Fruit fly (Drosophila melanogaster) Kc167 (cell line): ENCODE measurements around the gene MED10.

Source experiments
- Myc ChIP-seq: fragments of >200 bp; optimal IDR thresholded peaks from 2 replicates; lab custom pipeline; 2017; ENCODE audit warnings: missing external identifiers
- Sin3A ChIP-seq: fragments of >200 bp; optimal IDR thresholded peaks from 2 replicates; lab custom pipeline; 2018; ENCODE audit warnings: missing external identifiers
- h ChIP-seq: fragments of >200 bp; optimal IDR thresholded peaks from 3 replicates; lab custom pipeline; 2018; ENCODE audit warnings: missing external identifiers
- insv ChIP-seq: fragments of >200 bp; optimal IDR thresholded peaks from 3 replicates; lab custom pipeline; 2018; ENCODE audit warnings: missing external identifiers
- psq ChIP-seq: fragments of >200 bp; optimal IDR thresholded peaks from 2 replicates; lab custom pipeline; 2017; ENCODE audit warnings: missing external identifiers
- ttk ChIP-seq: sonication (Bioruptor generic); optimal IDR thresholded peaks from 2 replicates; lab custom pipeline; 2017; ENCODE audit warnings: missing external identifiers

Gene MED10

dm6 chr3L:16231857-16232256, at the start of gene MED10, which contains the start of gene PDCD-5:
Gene MED10, plus strand, starts transcription at chr3L:16232084.
Gene PDCD-5, minus strand, starts transcription at chr3L:16232038.
- TF ChIP-seq Sin3A (lab: Kevin White, UChicago) (no peak), ttk (no peak)

DNA sequence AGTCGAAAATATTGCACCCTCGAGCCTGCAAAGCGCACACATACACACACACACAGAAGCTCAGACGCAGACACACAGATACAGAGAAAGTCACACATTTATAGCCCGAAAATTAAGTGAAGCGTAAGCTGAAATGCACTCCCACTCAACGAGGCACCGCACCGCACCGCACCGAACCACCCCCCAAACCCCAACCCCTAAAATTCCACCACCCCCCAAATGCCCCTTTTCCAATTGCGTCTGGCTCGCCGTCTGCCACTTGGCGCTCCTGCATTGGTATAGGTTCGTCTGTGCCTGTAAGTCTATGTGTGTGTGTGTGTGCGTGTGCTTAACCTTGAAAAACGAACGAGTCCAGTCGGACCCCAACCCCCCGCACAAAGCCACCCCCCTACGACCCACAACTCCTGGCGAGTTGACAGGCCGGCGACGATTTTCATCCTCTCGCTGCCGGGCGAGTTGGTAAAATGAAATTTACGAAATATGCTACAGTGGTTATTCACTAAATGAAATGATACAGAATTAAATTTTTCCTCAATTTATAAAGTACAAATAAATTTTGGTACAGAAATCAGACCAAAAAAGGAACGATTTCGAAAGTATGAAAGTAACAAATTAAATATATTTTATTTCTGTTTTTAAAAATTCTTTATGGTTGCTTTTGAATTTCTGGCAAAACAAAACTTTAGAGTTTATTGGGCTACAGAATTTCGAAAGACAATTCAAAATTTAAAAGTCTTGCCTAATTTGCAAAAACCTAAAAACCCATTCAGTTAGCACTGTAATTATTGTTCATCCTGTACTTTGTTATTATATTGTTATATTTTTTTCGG, 49.0 kb upstream of the MED10 start:
- TF ChIP-seq insv (lab: Kevin White, UChicago) (no peak), Sin3A (lab: Kevin White, UChicago) (no peak), h (no peak), ttk (no peak), psq (no peak), Myc (lab: Kevin White, UChicago) (no peak)

dm6 chr3L:16183493-16183892, 48.4 kb upstream of the MED10 start:
- TF ChIP-seq Sin3A (lab: Kevin White, UChicago), result no peak
- no peak for TF ChIP-seq insv (lab: Kevin White, UChicago)
- TF ChIP-seq ttk, result no peak
- TF ChIP-seq Myc (lab: Kevin White, UChicago), result no peak
- no peak for TF ChIP-seq psq
- TF ChIP-seq h, result no peak

DNA sequence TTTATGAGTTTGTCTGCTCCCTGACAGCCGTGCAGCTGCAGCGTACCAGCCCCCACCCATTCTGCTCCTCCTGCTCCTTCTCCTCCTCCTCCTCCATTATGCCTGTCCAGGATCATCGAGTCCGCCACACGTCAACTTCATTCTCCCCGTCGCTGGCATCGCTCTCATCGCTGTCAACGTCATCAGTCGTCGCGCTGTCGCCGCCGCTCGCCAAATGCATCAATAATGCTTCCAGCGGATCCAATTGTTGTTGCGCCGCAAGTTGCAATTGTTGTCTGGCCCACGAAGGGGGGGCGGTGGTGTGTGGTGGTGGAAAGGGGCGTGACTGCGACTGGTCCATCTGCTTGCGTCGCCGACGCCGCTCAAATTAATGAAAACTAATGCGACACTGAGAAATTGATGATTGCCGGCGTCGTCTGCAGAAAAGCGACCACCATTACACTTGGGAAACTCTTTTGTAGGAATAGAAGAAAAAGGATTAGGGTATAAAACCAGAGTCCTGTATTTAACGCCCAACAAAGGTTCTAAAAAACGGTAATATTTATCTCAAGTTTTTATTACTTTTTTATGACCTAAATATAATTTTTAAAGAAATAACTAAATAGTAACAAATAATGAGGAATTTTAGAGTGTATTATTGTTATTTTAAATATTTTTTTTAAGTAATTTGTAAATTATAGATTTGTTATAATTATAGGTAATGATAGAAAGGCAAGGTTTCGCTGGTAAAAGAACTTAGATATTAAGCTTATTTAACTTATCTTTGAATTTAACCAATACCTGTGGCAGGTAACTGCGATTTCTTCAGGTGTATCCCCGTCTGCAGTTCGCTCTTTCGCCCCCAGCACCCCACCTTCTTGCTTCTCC, 42.6 kb upstream of the MED10 start:
- TF ChIP-seq h, result no peak
- TF ChIP-seq insv (lab: Kevin White, UChicago), result no peak
- no peak for TF ChIP-seq psq
- no peak for TF ChIP-seq ttk
- TF ChIP-seq Sin3A (lab: Kevin White, UChicago), result no peak
- no peak for TF ChIP-seq Myc (lab: Kevin White, UChicago)

DNA sequence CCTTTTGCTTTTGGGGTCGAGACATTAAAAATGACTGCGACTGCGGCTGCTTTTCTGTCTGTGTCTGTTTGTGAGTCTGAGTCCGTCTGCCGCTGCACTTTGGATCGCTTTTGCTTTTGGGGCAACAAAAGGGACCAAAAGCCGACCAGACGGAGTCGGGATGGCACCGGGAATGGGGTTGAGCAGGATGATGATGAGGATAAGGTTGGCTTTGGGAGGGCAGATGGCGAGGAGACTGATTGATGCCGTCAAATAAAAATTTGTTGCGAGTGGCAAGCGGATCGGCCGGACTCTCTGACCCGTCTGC, 42.0 kb upstream of the MED10 start:
- TF ChIP-seq h (no peak), Myc (lab: Kevin White, UChicago) (no peak), Sin3A (lab: Kevin White, UChicago) (no peak), insv (lab: Kevin White, UChicago) (no peak), psq (no peak), ttk (no peak)

dm6 chr3L:16190885-16191284, 41.0 kb upstream of the MED10 start:
- no peak for TF ChIP-seq h
- TF ChIP-seq Myc (lab: Kevin White, UChicago), result no peak
- no peak for TF ChIP-seq Sin3A (lab: Kevin White, UChicago)
- TF ChIP-seq ttk, result no peak
- no peak for TF ChIP-seq psq

- TF ChIP-seq insv (lab: Kevin White, UChicago) (no peak), Sin3A (lab: Kevin White, UChicago) (no peak), psq (no peak), h (no peak), ttk (no peak), Myc (lab: Kevin White, UChicago) (no peak)
Measured at dm6 chr3L:16192561-16193355, 39.1 kb upstream of the MED10 start.

DNA sequence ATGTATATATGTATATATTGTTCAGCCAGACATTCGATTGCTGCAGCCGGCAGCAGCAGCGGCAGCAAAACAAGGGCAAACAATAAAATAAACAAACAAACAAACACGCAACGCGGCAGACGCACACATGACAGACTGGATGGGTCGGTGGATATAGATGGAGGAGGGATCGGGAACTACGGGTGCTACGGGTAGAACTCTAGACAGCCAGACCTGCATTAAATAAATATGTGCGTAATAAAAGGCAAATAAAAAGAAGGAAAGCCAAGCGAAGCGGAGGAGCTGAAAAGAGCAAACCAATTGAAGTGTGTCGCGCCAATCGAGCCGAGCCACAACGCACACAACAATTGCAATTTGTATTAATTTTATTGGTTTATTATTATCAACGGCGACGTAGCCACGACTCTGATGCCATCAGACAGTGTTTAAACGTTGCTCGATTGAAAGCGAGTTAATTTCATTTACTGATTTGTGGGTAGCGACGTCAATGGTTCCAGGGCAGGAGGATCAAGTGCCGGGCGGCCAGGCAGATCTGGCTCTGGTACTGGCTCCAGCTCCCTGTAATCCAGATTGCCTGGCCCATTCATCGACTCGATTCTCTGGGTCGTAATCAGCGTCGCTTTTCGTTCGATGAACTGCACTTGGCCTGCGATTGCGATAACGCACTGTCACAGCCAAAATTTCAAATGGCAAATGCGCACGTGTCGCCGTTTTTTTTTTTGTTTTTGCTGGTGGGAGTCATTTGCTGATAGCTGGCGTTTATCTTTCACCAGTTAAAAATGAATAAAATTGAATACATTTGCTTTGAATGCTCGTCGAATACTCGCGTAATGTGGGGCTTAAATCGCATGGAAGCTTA, 37.8 kb upstream of the MED10 start:
- TF ChIP-seq psq (no peak), ttk (no peak), h (no peak), insv (lab: Kevin White, UChicago) (no peak), Myc (lab: Kevin White, UChicago) (no peak), Sin3A (lab: Kevin White, UChicago) (no peak)

dm6 chr3L:16195476-16195958, 36.4 kb upstream of the MED10 start:
- no peak for TF ChIP-seq psq
- TF ChIP-seq h, result no peak
- no peak for TF ChIP-seq insv (lab: Kevin White, UChicago)
- TF ChIP-seq Myc (lab: Kevin White, UChicago), result no peak

dm6 chr3L:16196588-16197183, 35.2 kb upstream of the MED10 start:
- TF ChIP-seq Myc (lab: Kevin White, UChicago) (no peak), psq (no peak), ttk (no peak), Sin3A (lab: Kevin White, UChicago) (no peak), insv (lab: Kevin White, UChicago) (no peak)

DNA sequence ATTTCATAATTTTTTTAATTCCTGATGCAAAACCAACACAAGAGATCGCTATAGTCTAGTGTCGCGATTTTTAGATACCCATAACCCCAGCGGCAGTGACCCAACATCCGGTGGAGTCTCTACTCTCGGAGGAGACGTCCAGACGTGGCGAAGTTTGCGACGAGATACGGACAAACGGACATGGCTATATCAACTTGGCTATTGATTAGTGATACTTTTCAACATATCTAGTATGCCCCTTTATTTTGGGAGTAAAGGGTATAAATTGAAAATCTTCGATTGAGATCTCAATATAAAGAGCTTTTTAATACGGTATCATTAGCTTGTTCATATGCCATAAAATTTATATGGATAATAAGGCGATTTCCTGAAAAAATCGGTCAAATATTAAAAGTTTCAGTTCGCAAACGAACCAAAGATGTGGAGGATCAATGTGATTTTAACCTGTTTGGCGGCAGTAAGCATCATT, 34.4 kb upstream of the MED10 start, which contains the start of gene CG33687:
TSS of gene CG33687 (plus strand) at position 419 of the 469 bp plus-strand sequence.
- TF ChIP-seq ttk (no peak), insv (lab: Kevin White, UChicago) (no peak), psq (no peak), Myc (lab: Kevin White, UChicago) (no peak), Sin3A (lab: Kevin White, UChicago) (no peak), h (no peak)
